Fruit fly (Drosophila melanogaster) whole organism, embryonic: ENCODE data around the gene vers.
A peak's percentile ranks its signal among the peaks of the same experiment; 100 is the strongest.

Experiments used
- Ada2b ChIP-seq: fragments of 200-800 bp; sonication (Bioruptor generic); IDR thresholded peaks from 2 replicates; pipeline ENCODE4 v1.3.6; 2022; ENCODE audit warnings: missing biosample characterization, missing genetic modification characterization
- Asciz ChIP-seq: fragments of 200-800 bp; sonication (Bioruptor generic); optimal IDR thresholded peaks from 2 replicates; lab custom pipeline; 2017; ENCODE audit warnings: missing biosample characterization, mild to moderate bottlenecking, missing genetic modification characterization, missing genetic modification reagents
- Bdp1 ChIP-seq: fragments of 200-800 bp; sonication (Bioruptor generic); optimal IDR thresholded peaks from 3 replicates; lab custom pipeline; 2016; ENCODE audit warnings: missing biosample characterization, missing genetic modification characterization
- CG10431 ChIP-seq: fragments of 200-800 bp; sonication (Bioruptor generic); optimal IDR thresholded peaks from 3 replicates; lab custom pipeline; 2018; ENCODE audit warnings: missing biosample characterization, mild to moderate bottlenecking, missing genetic modification characterization
- CG10462 ChIP-seq: fragments of 200-800 bp; sonication (Bioruptor generic); optimal IDR thresholded peaks from 2 replicates; lab custom pipeline; 2016; ENCODE audit warnings: missing biosample characterization, missing genetic modification characterization
- CG11247 ChIP-seq: fragments of 200-800 bp; sonication (Bioruptor generic); IDR thresholded peaks from 2 replicates; pipeline ENCODE4 v1.3.6; 2022; ENCODE audit warnings: missing biosample characterization, missing genetic modification characterization
- CG11560 ChIP-seq: fragments of 200-800 bp; sonication (Bioruptor generic); IDR thresholded peaks from 3 replicates; pipeline ENCODE4 v1.3.6; 2022; ENCODE audit warnings: missing biosample characterization, missing genetic modification characterization
- CG11696 ChIP-seq: fragments of 200-800 bp; sonication (Bioruptor generic); IDR thresholded peaks from 2 replicates; pipeline ENCODE4 v1.3.6; 2022; ENCODE audit warnings: missing biosample characterization, missing genetic modification characterization
- CG12236 ChIP-seq: fragments of 200-800 bp; sonication (Bioruptor generic); optimal IDR thresholded peaks from 2 replicates; lab custom pipeline; 2016; ENCODE audit warnings: missing biosample characterization, missing genetic modification characterization
- CG12744 ChIP-seq: fragments of 200-800 bp; sonication (Bioruptor generic); optimal IDR thresholded peaks from 2 replicates; lab custom pipeline; 2016; ENCODE audit warnings: missing biosample characterization, missing genetic modification characterization
- CG13624 ChIP-seq: fragments of 200-800 bp; sonication (Bioruptor generic); optimal IDR thresholded peaks from 2 replicates; lab custom pipeline; 2016; ENCODE audit warnings: missing biosample characterization, missing genetic modification characterization
- CG14441 ChIP-seq: fragments of 200-800 bp; sonication (Bioruptor generic); IDR thresholded peaks from 2 replicates; pipeline ENCODE4 v1.3.6; 2022; ENCODE audit warnings: missing biosample characterization, missing genetic modification characterization
- CG15696 ChIP-seq: fragments of 200-800 bp; sonication (Bioruptor generic); optimal IDR thresholded peaks from 2 replicates; lab custom pipeline; 2019; ENCODE audit warnings: missing biosample characterization, mild to moderate bottlenecking, missing genetic modification characterization, moderate library complexity
- CG18262 ChIP-seq: fragments of 200-800 bp; optimal IDR thresholded peaks from 3 replicates; lab custom pipeline; 2019; ENCODE audit warnings: missing biosample characterization, mild to moderate bottlenecking, missing genetic modification characterization, moderate library complexity
- CG2202 ChIP-seq: fragments of 200-800 bp; sonication (Bioruptor generic); optimal IDR thresholded peaks from 2 replicates; lab custom pipeline; 2018; ENCODE audit warnings: missing biosample characterization, mild to moderate bottlenecking, missing genetic modification characterization
- CG3163 ChIP-seq: fragments of 200-800 bp; sonication (Bioruptor generic); optimal IDR thresholded peaks from 3 replicates; lab custom pipeline; 2016; ENCODE audit warnings: missing biosample characterization, missing genetic modification characterization
- CG32767 ChIP-seq: fragments of 200-800 bp; sonication (Bioruptor generic); IDR thresholded peaks from 2 replicates; pipeline ENCODE4 v1.3.6; 2022; ENCODE audit warnings: missing biosample characterization, missing genetic modification characterization
- CG34224 ChIP-seq: fragments of 200-800 bp; sonication (Bioruptor generic); IDR thresholded peaks from 3 replicates; pipeline ENCODE4 v1.3.6; 2022; ENCODE audit warnings: missing biosample characterization, missing genetic modification characterization; ENCODE audit not compliant: partially characterized antibody
- CG4328 ChIP-seq: fragments of 200-800 bp; sonication (Bioruptor generic); optimal IDR thresholded peaks from 3 replicates; lab custom pipeline; 2017; ENCODE audit warnings: missing biosample characterization, missing genetic modification reagents, missing genetic modification characterization
- CG4820 ChIP-seq: fragments of 200-800 bp; sonication (Bioruptor generic); optimal IDR thresholded peaks from 3 replicates; lab custom pipeline; 2016; ENCODE audit warnings: missing biosample characterization, missing genetic modification characterization
- CG6175 ChIP-seq: fragments of 200-800 bp; sonication (Bioruptor generic); IDR thresholded peaks from 3 replicates; pipeline ENCODE4 v1.3.6; 2022; ENCODE audit warnings: missing biosample characterization, missing genetic modification characterization
- CG8944 ChIP-seq: fragments of 200-800 bp; sonication (Bioruptor generic); optimal IDR thresholded peaks from 3 replicates; lab custom pipeline; 2016; ENCODE audit warnings: missing biosample characterization, missing genetic modification characterization
- CG9437 ChIP-seq: fragments of 200-800 bp; sonication (Bioruptor generic); optimal IDR thresholded peaks from 2 replicates; lab custom pipeline; 2018; ENCODE audit warnings: missing biosample characterization, mild to moderate bottlenecking, missing genetic modification characterization
- Dp ChIP-seq: fragments of 200-800 bp; sonication (Bioruptor generic); optimal IDR thresholded peaks from 2 replicates; lab custom pipeline; 2018; ENCODE audit warnings: missing biosample characterization, mild to moderate bottlenecking, missing genetic modification characterization, moderate library complexity
- Dref ChIP-seq: fragments of 200-800 bp; sonication (Bioruptor generic); IDR thresholded peaks from 2 replicates; pipeline ENCODE4 v1.3.6; 2022; ENCODE audit warnings: missing biosample characterization, missing genetic modification characterization
- Drgx ChIP-seq: fragments of 200-800 bp; sonication (Bioruptor generic); IDR thresholded peaks from 2 replicates; pipeline ENCODE4 v1.3.6; 2022; ENCODE audit warnings: missing biosample characterization, missing genetic modification characterization
- ERR ChIP-seq: fragments of 200-800 bp; sonication (Bioruptor generic); optimal IDR thresholded peaks from 2 replicates; lab custom pipeline; 2016; ENCODE audit warnings: missing biosample characterization, missing genetic modification characterization
- Hand ChIP-seq: fragments of 200-800 bp; sonication (Bioruptor generic); optimal IDR thresholded peaks from 2 replicates; lab custom pipeline; 2017; ENCODE audit warnings: mild to moderate bottlenecking, missing biosample characterization, missing genetic modification reagents, missing genetic modification characterization
- Hr3 ChIP-seq: fragments of 200-800 bp; sonication (Bioruptor generic); optimal IDR thresholded peaks from 3 replicates; lab custom pipeline; 2016; ENCODE audit warnings: missing biosample characterization, missing genetic modification characterization
- MBD-R2 ChIP-seq: fragments of 200-800 bp; sonication (Bioruptor generic); IDR thresholded peaks from 2 replicates; pipeline ENCODE4 v1.3.6; 2022; ENCODE audit warnings: missing biosample characterization, missing genetic modification characterization
- Nf-YA ChIP-seq: fragments of 200-800 bp; sonication (Bioruptor generic); IDR thresholded peaks from 2 replicates; pipeline ENCODE4 v1.3.6; 2022; ENCODE audit warnings: missing biosample characterization, missing genetic modification characterization
- Ptx1 ChIP-seq: fragments of 200-800 bp; sonication (Bioruptor generic); IDR thresholded peaks from 2 replicates; pipeline ENCODE4 v1.3.6; 2022; ENCODE audit warnings: missing biosample characterization, missing genetic modification characterization
- TFAM ChIP-seq: fragments of 200-800 bp; sonication (Bioruptor generic); optimal IDR thresholded peaks from 2 replicates; lab custom pipeline; 2017; ENCODE audit warnings: missing biosample characterization, missing genetic modification characterization, inconsistent platforms
- ash1 ChIP-seq: fragments of 200-800 bp; sonication (Bioruptor generic); optimal IDR thresholded peaks from 2 replicates; lab custom pipeline; 2018; ENCODE audit warnings: missing biosample characterization, mild to moderate bottlenecking, missing genetic modification characterization
- cas ChIP-seq: fragments of 200-800 bp; sonication (Bioruptor generic); IDR thresholded peaks from 2 replicates; pipeline ENCODE4 v1.3.6; 2022; ENCODE audit warnings: missing biosample characterization, missing genetic modification characterization
- gfzf ChIP-seq: fragments of 200-800 bp; sonication (Bioruptor generic); optimal IDR thresholded peaks from 2 replicates; lab custom pipeline; 2016; ENCODE audit warnings: missing biosample characterization, mild to moderate bottlenecking, missing genetic modification characterization, moderate library complexity
- ham ChIP-seq: fragments of 200-800 bp; sonication (Bioruptor generic); IDR thresholded peaks from 2 replicates; pipeline ENCODE4 v1.3.6; 2022; ENCODE audit warnings: missing biosample characterization, missing genetic modification characterization
- kay ChIP-seq: fragments of 200-800 bp; sonication (Bioruptor generic); optimal IDR thresholded peaks from 2 replicates; lab custom pipeline; 2016; ENCODE audit warnings: missing biosample characterization, missing genetic modification characterization
- lilli ChIP-seq: fragments of 200-800 bp; sonication (Bioruptor generic); optimal IDR thresholded peaks from 3 replicates; lab custom pipeline; 2016; ENCODE audit warnings: missing biosample characterization, missing genetic modification characterization
- lola ChIP-seq, 3 experiments: fragments of >200 bp in 2 of 3; fragments of 200-800 bp in 1 of 3; sonication (Bioruptor generic) in 1 of 3; optimal IDR thresholded peaks; 2 replicates each; lab custom pipeline; 2017 to 2019; ENCODE audit warnings: missing biosample characterization in 3 of 3, missing genetic modification characterization in 3 of 3, mild to moderate bottlenecking in 1 of 3, moderate library complexity in 1 of 3
- p53 ChIP-seq: fragments of 200-800 bp; sonication (Bioruptor generic); optimal IDR thresholded peaks from 2 replicates; lab custom pipeline; 2016; ENCODE audit warnings: missing biosample characterization, missing genetic modification characterization
- peb ChIP-seq: fragments of 200-800 bp; sonication (Bioruptor generic); IDR thresholded peaks from 2 replicates; pipeline ENCODE4 v1.3.6; 2022; ENCODE audit warnings: missing biosample characterization, missing genetic modification characterization
- sisA ChIP-seq: fragments of 200-800 bp; sonication (Bioruptor generic); IDR thresholded peaks from 2 replicates; pipeline ENCODE4 v1.3.6; 2022; ENCODE audit warnings: missing biosample characterization, missing genetic modification characterization
- slbo ChIP-seq: fragments of 200-800 bp; sonication (Bioruptor generic); IDR thresholded peaks from 2 replicates; pipeline ENCODE4 v1.3.6; 2022; ENCODE audit warnings: missing biosample characterization, missing genetic modification characterization
- stwl ChIP-seq: fragments of 200-800 bp; sonication (Bioruptor generic); optimal IDR thresholded peaks from 3 replicates; lab custom pipeline; 2018; ENCODE audit warnings: missing biosample characterization, mild to moderate bottlenecking, missing genetic modification characterization, moderate library complexity
- sug ChIP-seq: fragments of 200-800 bp; optimal IDR thresholded peaks from 2 replicates; lab custom pipeline; 2019; ENCODE audit warnings: missing biosample characterization, mild to moderate bottlenecking, missing genetic modification characterization, moderate library complexity
- tgo ChIP-seq: fragments of 200-800 bp; sonication (Bioruptor generic); IDR thresholded peaks from 3 replicates; pipeline ENCODE4 v1.3.6; 2022; ENCODE audit warnings: missing biosample characterization, missing genetic modification characterization
- unpg ChIP-seq: fragments of 200-800 bp; sonication (Bioruptor generic); optimal IDR thresholded peaks from 3 replicates; lab custom pipeline; 2018; ENCODE audit warnings: missing biosample characterization, mild to moderate bottlenecking, missing genetic modification characterization, moderate library complexity
- usp ChIP-seq: fragments of >200 bp; optimal IDR thresholded peaks from 2 replicates; lab custom pipeline; 2017; ENCODE audit warnings: missing biosample characterization, missing genetic modification characterization
- z ChIP-seq: fragments of 200-800 bp; sonication (Bioruptor generic); IDR thresholded peaks from 3 replicates; pipeline ENCODE4 v1.3.6; 2022; ENCODE audit warnings: missing biosample characterization, missing genetic modification characterization

vers gene

DNA sequence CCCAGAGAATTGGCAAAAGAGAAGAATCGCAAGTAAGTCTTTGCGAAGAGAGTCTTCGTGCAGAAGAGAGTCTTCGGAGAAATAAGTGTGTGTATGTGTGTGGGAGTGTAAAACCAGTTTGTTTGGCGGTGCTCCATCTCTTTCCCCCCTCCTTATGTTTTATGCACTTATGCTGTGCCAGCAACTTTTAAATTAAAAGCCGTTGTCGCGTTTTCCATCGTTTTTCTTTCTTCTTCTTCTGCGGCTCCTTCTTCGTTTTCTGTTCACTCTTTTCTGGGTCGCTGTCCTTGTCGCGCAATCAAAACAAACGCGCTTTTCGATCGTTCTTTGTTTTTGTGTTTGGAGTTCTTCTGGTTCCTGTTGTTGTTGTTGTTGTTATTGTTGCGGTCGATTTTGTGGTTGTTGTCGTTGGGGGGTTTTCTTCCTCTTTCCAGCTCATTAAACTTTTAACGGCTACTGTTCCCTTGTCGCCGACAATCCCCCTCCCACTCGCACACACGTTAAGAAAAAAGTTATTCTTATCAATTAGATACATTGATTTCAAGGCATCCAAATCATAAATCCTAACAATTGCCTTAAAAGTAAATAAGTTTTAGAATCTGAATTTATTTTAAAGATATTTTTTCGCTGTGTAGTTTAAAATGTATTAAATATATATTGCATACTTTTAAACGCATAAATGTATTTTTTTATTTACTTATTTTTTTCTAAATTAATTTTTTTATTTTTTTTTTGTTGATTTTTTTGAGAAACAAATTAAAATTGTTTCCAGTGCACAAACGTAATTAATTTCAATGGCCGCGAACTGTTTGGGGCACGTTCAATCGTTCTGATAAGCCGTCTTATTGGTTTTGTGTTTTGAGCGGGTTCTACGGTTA, 4.6 kb upstream of the vers start (continued):
- TF ChIP-seq CG18262 (tag; lab: Kevin White, UChicago) = peak; percentile 98
- peak; percentile 36 for TF ChIP-seq lilli (GFP tag; lab: Kevin White, UChicago)
- TF ChIP-seq CG12236 (GFP tag; lab: Kevin White, UChicago) = no peak
- peak; percentile 34; the same call in 1 of the 2 replicates for TF ChIP-seq CG14441 (GFP tag; lab: Robert Waterston, UW)
- no peak for TF ChIP-seq TFAM
- TF ChIP-seq CG8944 (GFP tag; lab: Kevin White, UChicago) = peak; percentile 11
- TF ChIP-seq unpg = peak; percentile 86
- no peak for TF ChIP-seq CG34224 (GFP tag; lab: Robert Waterston, UW)
- TF ChIP-seq cas (GFP tag; lab: Robert Waterston, UW) = 0 out of 2 replicates have a peak, but pooled peaks have one; percentile 24
- no peak for TF ChIP-seq ash1 (GFP tag; lab: Kevin White, UChicago)
- peak; percentile 79 for TF ChIP-seq tgo (GFP tag; lab: Robert Waterston, UW)
- peak; percentile 40 for TF ChIP-seq kay
- TF ChIP-seq Asciz (GFP tag; lab: Kevin White, UChicago) = peak; percentile 83
- TF ChIP-seq z (GFP tag; lab: Robert Waterston, UW) = no peak
- peak in 1 of 3 experiments; percentile 98 for TF ChIP-seq lola (GFP tag; optimal IDR thresholded peaks at IDR 0.05; lab: Kevin White, UChicago)
- TF ChIP-seq Hand (GFP tag; lab: Kevin White, UChicago) = no peak
- no peak; the same call in none of the 2 replicates for TF ChIP-seq sisA
- TF ChIP-seq Nf-YA (GFP tag; lab: Robert Waterston, UW) = no peak
- no peak for TF ChIP-seq Bdp1 (GFP tag; lab: Kevin White, UChicago)
- TF ChIP-seq CG11560 (tag; lab: Robert Waterston, UW) = no peak; the same call in 2 of the 3 replicates
- peak; percentile 47 for TF ChIP-seq CG13624 (GFP tag; lab: Kevin White, UChicago)
- peak; percentile 89 for TF ChIP-seq CG9437
- no peak for TF ChIP-seq CG11696 (GFP tag; lab: Robert Waterston, UW)
- peak; percentile 74 for TF ChIP-seq slbo (GFP tag; lab: Robert Waterston, UW)
- TF ChIP-seq CG32767 (GFP tag; lab: Robert Waterston, UW) = peak; percentile 82
- TF ChIP-seq usp (GFP tag; lab: Kevin White, UChicago) = no peak
- peak; percentile 34; the same call in 1 of the 2 replicates for TF ChIP-seq peb (GFP tag; lab: Robert Waterston, UW)
- peak; percentile 58 for TF ChIP-seq sug (tag; lab: Kevin White, UChicago)
- no peak for TF ChIP-seq ham (GFP tag; lab: Robert Waterston, UW)
- TF ChIP-seq ERR (GFP tag; lab: Kevin White, UChicago) = no peak
- no peak; the same call in 1 of the 2 replicates for TF ChIP-seq CG11247 (GFP tag; lab: Robert Waterston, UW)
- no peak for TF ChIP-seq Dp
- peak; percentile 63 for TF ChIP-seq CG10431 (GFP tag; lab: Kevin White, UChicago)
- TF ChIP-seq Ada2b (GFP tag; lab: Robert Waterston, UW) = no peak; the same call in 1 of the 2 replicates
- peak; percentile 60 for TF ChIP-seq CG4820 (GFP tag; lab: Kevin White, UChicago)
- TF ChIP-seq CG12744 (GFP tag; lab: Kevin White, UChicago) = no peak
- TF ChIP-seq Dref (GFP tag; lab: Robert Waterston, UW) = no peak
- TF ChIP-seq CG15696 (tag; lab: Kevin White, UChicago) = peak; percentile 79
- peak; percentile 80 for TF ChIP-seq Ptx1
- TF ChIP-seq CG6175 (GFP tag; lab: Robert Waterston, UW) = no peak
- TF ChIP-seq Hr3 (GFP tag; lab: Kevin White, UChicago) = peak; percentile 81
- TF ChIP-seq CG2202 (tag; lab: Kevin White, UChicago) = peak; percentile 89
- no peak for TF ChIP-seq p53 (GFP tag; lab: Kevin White, UChicago)
- TF ChIP-seq stwl = peak; percentile 6
- TF ChIP-seq gfzf = no peak
- 0 out of 2 replicates have a peak, but pooled peaks have one; percentile 11 for TF ChIP-seq MBD-R2 (GFP tag; lab: Robert Waterston, UW)
- TF ChIP-seq CG3163 = peak; percentile 74
- peak; percentile 29 for TF ChIP-seq CG10462
- TF ChIP-seq CG4328 = peak; percentile 57
- peak; percentile 14; the same call in 1 of the 2 replicates for TF ChIP-seq Drgx (GFP tag; lab: Robert Waterston, UW)
